Worm (Caenorhabditis elegans) whole organism, young adult: ENCODE results near the gene gcy-34.

Experiments used
- ama-1 ChIP-seq, 3 experiments: fragments of 150-350 bp in 1 of 3; sonication (generic microtip) in 2 of 3; optimal IDR thresholded peaks; 2 replicates each; lab custom pipeline; 2014 to 2018; ENCODE audit warnings: missing biosample characterization in 2 of 3, missing genetic modification characterization in 2 of 3, missing genetic modification reagents in 2 of 3
- atf-7 ChIP-seq: sonication (generic microtip); optimal IDR thresholded peaks from 2 replicates; lab custom pipeline; 2017; ENCODE audit warnings: mild to moderate bottlenecking, missing genetic modification characterization, missing compliant biosample characterization
- ccch-3 ChIP-seq: fragments of 200-800 bp; sonication (Bioruptor generic); optimal IDR thresholded peaks from 2 replicates; lab custom pipeline; 2018; ENCODE audit warnings: mild to moderate bottlenecking, missing genetic modification characterization, missing compliant biosample characterization
- ceh-100 ChIP-seq: fragments of 200-800 bp; sonication (Bioruptor generic); IDR thresholded peaks from 2 replicates; pipeline ENCODE4 v1.3.6; 2022; ENCODE audit warnings: missing genetic modification reagents, missing genetic modification characterization, missing compliant biosample characterization
- ceh-91 ChIP-seq: fragments of 200-800 bp; sonication (Bioruptor generic); IDR thresholded peaks from 2 replicates; pipeline ENCODE4 v1.3.6; 2022; ENCODE audit warnings: missing genetic modification reagents, missing genetic modification characterization, missing compliant biosample characterization
- dpff-1 ChIP-seq: sonication (generic microtip); optimal IDR thresholded peaks from 2 replicates; lab custom pipeline; 2017; ENCODE audit warnings: mild to moderate bottlenecking, missing genetic modification characterization, missing compliant biosample characterization
- egrh-3 ChIP-seq: fragments of 200-800 bp; sonication (Bioruptor generic); IDR thresholded peaks from 2 replicates; pipeline ENCODE4 v1.3.6; 2022; ENCODE audit warnings: missing genetic modification reagents, missing genetic modification characterization, missing compliant biosample characterization
- madf-3 ChIP-seq: fragments of 200-800 bp; sonication (Bioruptor generic); IDR thresholded peaks from 2 replicates; pipeline ENCODE4 v1.3.6; 2022; ENCODE audit warnings: missing genetic modification reagents, missing genetic modification characterization, missing compliant biosample characterization
- sea-2 ChIP-seq: fragments of 200-800 bp; sonication (Bioruptor generic); IDR thresholded peaks from 2 replicates; pipeline ENCODE4 v1.3.6; 2022; ENCODE audit warnings: missing genetic modification characterization, missing compliant biosample characterization
- sptf-2 ChIP-seq: fragments of 200-800 bp; sonication (Bioruptor generic); optimal IDR thresholded peaks from 2 replicates; lab custom pipeline; 2018; ENCODE audit warnings: mild to moderate bottlenecking, missing genetic modification characterization, missing compliant biosample characterization
- unc-62 ChIP-seq: fragments of 150-350 bp; optimal IDR thresholded peaks from 2 replicates; lab custom pipeline; 2014; ENCODE audit warnings: missing biosample characterization, missing genetic modification reagents, missing genetic modification characterization

ce11 chrV:13339633-13340290 lies 45.9 kb downstream of the gcy-34 start, which contains the start of the genes str-4 and lgc-48:
- TF ChIP-seq egrh-3 (GFP tag; lab: Robert Waterston, UW) (no peak), unc-62 (GFP tag; lab: Kevin White, UChicago) (no peak), ccch-3 (GFP tag; lab: Kevin White, UChicago) (no peak), ama-1 (optimal IDR thresholded peaks at IDR 0.05; lab: Kevin White, UChicago) (no peak), ama-1 (GFP tag; optimal IDR thresholded peaks at IDR 0.05; lab: Kevin White, UChicago) (no peak), sea-2 (GFP tag; lab: Robert Waterston, UW) (no peak), atf-7 (tag; lab: Kevin White, UChicago) (no peak), ceh-100 (GFP tag; lab: Robert Waterston, UW) (no peak), madf-3 (no peak), sptf-2 (GFP tag; lab: Kevin White, UChicago) (no peak), ceh-91 (GFP tag; lab: Robert Waterston, UW) (no peak), dpff-1 (tag; lab: Kevin White, UChicago) (no peak)
